2 worm cellular contexts compared by ENCODE assay signal in genomic region chrII:1239433-1240020, ce11.
A peak's percentile ranks its signal among the peaks of the same experiment; 100 is the strongest.
TF ChIP-seq lines count a peak whose summit lies in the region.

No protein-coding gene starts in this region.

TF ChIP-seq in whole organism, L2 larva, 48 proteins besides CTCF, POLR2A, EP300 and RAD21 (continued from another document):
- no peak for TF ChIP-seq ama-1 (optimal IDR thresholded peaks at IDR 0.05; lab: Kevin White, UChicago)
- no peak for TF ChIP-seq ceh-16 (tag; optimal IDR thresholded peaks at IDR 0.05; lab: Kevin White, UChicago)
- TF ChIP-seq Y55F3AM.14 (GFP tag; optimal IDR thresholded peaks at IDR 0.05; lab: Kevin White, UChicago), result no peak
- TF ChIP-seq ZK546.5 (tag; optimal IDR thresholded peaks at IDR 0.05; lab: Kevin White, UChicago), result no peak
- TF ChIP-seq sma-3 (GFP tag; optimal IDR thresholded peaks at IDR 0.05; lab: Kevin White, UChicago), result peak; percentile 18
- TF ChIP-seq unc-39 (tag; optimal IDR thresholded peaks at IDR 0.05; lab: Kevin White, UChicago), result no peak
- no peak for TF ChIP-seq gmeb-1 (tag; optimal IDR thresholded peaks at IDR 0.05; lab: Kevin White, UChicago)
- TF ChIP-seq nhr-129 (tag; optimal IDR thresholded peaks at IDR 0.05; lab: Kevin White, UChicago), result no peak
- TF ChIP-seq C34F6.9 (tag; optimal IDR thresholded peaks at IDR 0.05; lab: Kevin White, UChicago), result no peak
- no peak for TF ChIP-seq unc-55 (GFP tag; optimal IDR thresholded peaks at IDR 0.05; lab: Kevin White, UChicago)
- no peak for TF ChIP-seq mab-5 (tag; optimal IDR thresholded peaks at IDR 0.05; lab: Kevin White, UChicago)
- TF ChIP-seq snpc-4 (tag; optimal IDR thresholded peaks at IDR 0.05; lab: Kevin White, UChicago), result no peak

TF ChIP-seq in whole organism, L4 larva, 104 proteins besides CTCF, POLR2A, EP300 and RAD21 (continued from another document):
- TF ChIP-seq fos-1 (tag; optimal IDR thresholded peaks at IDR 0.05; lab: Kevin White, UChicago), result no peak
- TF ChIP-seq fkh-10 (GFP tag; optimal IDR thresholded peaks at IDR 0.05; lab: Kevin White, UChicago), result no peak
- no peak for TF ChIP-seq lin-1 (GFP tag; IDR thresholded peaks at IDR 0.05; lab: Robert Waterston, UW)
- TF ChIP-seq zip-11 (GFP tag; IDR thresholded peaks at IDR 0.05; lab: Robert Waterston, UW), result no peak
- no peak for TF ChIP-seq ces-1 (GFP tag; optimal IDR thresholded peaks at IDR 0.05; lab: Kevin White, UChicago)
- peak; percentile 92 for TF ChIP-seq aha-1 (tag; lab: Kevin White, UChicago)
- TF ChIP-seq ZK546.5 (tag; optimal IDR thresholded peaks at IDR 0.05; lab: Kevin White, UChicago), result no peak
- peak in 1 of 2 experiments; percentile 46 for TF ChIP-seq daf-16 (GFP tag; optimal IDR thresholded peaks at IDR 0.05; lab: Kevin White, UChicago)
- peak; percentile 75 for TF ChIP-seq daf-16 (tag; optimal IDR thresholded peaks at IDR 0.05; lab: Kevin White, UChicago)
- no peak for TF ChIP-seq jun-1 (tag; optimal IDR thresholded peaks at IDR 0.05; lab: Kevin White, UChicago)
- no peak for TF ChIP-seq spr-3 (GFP tag; optimal IDR thresholded peaks at IDR 0.05; lab: Kevin White, UChicago)
- no peak for TF ChIP-seq nhr-6 (tag; optimal IDR thresholded peaks at IDR 0.05; lab: Kevin White, UChicago)
- TF ChIP-seq sdz-12 (GFP tag; optimal IDR thresholded peaks at IDR 0.05; lab: Kevin White, UChicago), result no peak
- no peak for TF ChIP-seq gei-8 (GFP tag; optimal IDR thresholded peaks at IDR 0.05; lab: Kevin White, UChicago)
- TF ChIP-seq lin-13 (GFP tag; optimal IDR thresholded peaks at IDR 0.05; lab: Kevin White, UChicago), result no peak
- no peak for TF ChIP-seq F44E2.7 (GFP tag; IDR thresholded peaks at IDR 0.05; lab: Robert Waterston, UW)
- TF ChIP-seq ceh-20 (GFP tag; IDR thresholded peaks at IDR 0.05; lab: Robert Waterston, UW), result no peak
- no peak for TF ChIP-seq lin-38 (GFP tag; IDR thresholded peaks at IDR 0.05; lab: Robert Waterston, UW)
- TF ChIP-seq madf-5 (GFP tag; IDR thresholded peaks at IDR 0.05; lab: Robert Waterston, UW), result no peak
- TF ChIP-seq skn-1 (tag; optimal IDR thresholded peaks at IDR 0.05; lab: Kevin White, UChicago), result no peak
- no peak for TF ChIP-seq D1046.2 (GFP tag; IDR thresholded peaks at IDR 0.05; lab: Robert Waterston, UW)
- peak; percentile 5 for TF ChIP-seq F37D6.2 (tag; optimal IDR thresholded peaks at IDR 0.05; lab: Kevin White, UChicago)
- no peak for TF ChIP-seq egl-43 (GFP tag; IDR thresholded peaks at IDR 0.05; lab: Robert Waterston, UW)
- TF ChIP-seq mdt-29 (GFP tag; IDR thresholded peaks at IDR 0.05; lab: Robert Waterston, UW), result no peak
- no peak for TF ChIP-seq tra-1 (GFP tag; IDR thresholded peaks at IDR 0.05; lab: Robert Waterston, UW)
- no peak for TF ChIP-seq ama-1 (optimal IDR thresholded peaks at IDR 0.05; lab: Kevin White, UChicago)
- TF ChIP-seq Y75B8A.6 (GFP tag; IDR thresholded peaks at IDR 0.05; lab: Robert Waterston, UW), result no peak
- TF ChIP-seq T26A8.4 (GFP tag; IDR thresholded peaks at IDR 0.05; lab: Robert Waterston, UW), result peak; percentile 22; the same call in 1 of the 2 replicates
- TF ChIP-seq vab-7 (GFP tag; IDR thresholded peaks at IDR 0.05; lab: Robert Waterston, UW), result 0 out of 2 replicates have a peak, but pooled peaks have one; percentile 17
- TF ChIP-seq hlh-11 (tag; optimal IDR thresholded peaks at IDR 0.05; lab: Kevin White, UChicago), result peak; percentile 88
- no peak for TF ChIP-seq unc-130 (GFP tag; optimal IDR thresholded peaks at IDR 0.05; lab: Kevin White, UChicago)
- TF ChIP-seq daf-12 (tag; optimal IDR thresholded peaks at IDR 0.05; lab: Kevin White, UChicago), result no peak
- no peak for TF ChIP-seq spr-1 (tag; optimal IDR thresholded peaks at IDR 0.05; lab: Kevin White, UChicago)
- TF ChIP-seq lin-39 (tag; optimal IDR thresholded peaks at IDR 0.05; lab: Kevin White, UChicago), result no peak
- TF ChIP-seq ZK337.2 (GFP tag; IDR thresholded peaks at IDR 0.05; lab: Robert Waterston, UW), result no peak
- TF ChIP-seq hmg-1.1 (GFP tag; IDR thresholded peaks at IDR 0.05; lab: Robert Waterston, UW), result peak; percentile 38; the same call in 1 of the 2 replicates
- no peak for TF ChIP-seq nhr-42 (GFP tag; IDR thresholded peaks at IDR 0.05; lab: Robert Waterston, UW)
- no peak for TF ChIP-seq zag-1 (tag; optimal IDR thresholded peaks at IDR 0.05; lab: Kevin White, UChicago)
- TF ChIP-seq F26F4.8 (GFP tag; conservative IDR thresholded peaks at IDR 0.05; lab: Robert Waterston, UW), result no peak
- TF ChIP-seq dmd-9 (GFP tag; IDR thresholded peaks at IDR 0.05; lab: Robert Waterston, UW), result no peak
- no peak for TF ChIP-seq dmd-8 (GFP tag; IDR thresholded peaks at IDR 0.05; lab: Robert Waterston, UW)
- TF ChIP-seq zip-2 (tag; optimal IDR thresholded peaks at IDR 0.05; lab: Kevin White, UChicago), result no peak
- TF ChIP-seq nhr-11 (tag; optimal IDR thresholded peaks at IDR 0.05; lab: Kevin White, UChicago), result no peak
- no peak for TF ChIP-seq hif-1 (tag; optimal IDR thresholded peaks at IDR 0.05; lab: Kevin White, UChicago)
- peak; percentile 26 for TF ChIP-seq rbr-2 (tag; optimal IDR thresholded peaks at IDR 0.05; lab: Kevin White, UChicago)
- no peak for TF ChIP-seq egl-27 (tag; optimal IDR thresholded peaks at IDR 0.05; lab: Kevin White, UChicago)
- TF ChIP-seq Y105C5A.15 (GFP tag; IDR thresholded peaks at IDR 0.05; lab: Robert Waterston, UW), result no peak
- TF ChIP-seq duxl-1 (tag; optimal IDR thresholded peaks at IDR 0.05; lab: Kevin White, UChicago; ENCODE audit: poor library complexity), result peak; percentile 62
- TF ChIP-seq F10B5.3 (tag; optimal IDR thresholded peaks at IDR 0.05; lab: Kevin White, UChicago), result peak; percentile 1
- peak; percentile 77 for TF ChIP-seq set-16 (GFP tag; IDR thresholded peaks at IDR 0.05; lab: Robert Waterston, UW)
- TF ChIP-seq hlh-30 (tag; optimal IDR thresholded peaks at IDR 0.05; lab: Kevin White, UChicago; ENCODE audit: insufficient read depth), result peak; percentile 33
- TF ChIP-seq mes-2 (tag; optimal IDR thresholded peaks at IDR 0.05; lab: Kevin White, UChicago; ENCODE audit: poor library complexity, severe bottlenecking), result peak; percentile 36
- no peak for TF ChIP-seq aly-2 (tag; optimal IDR thresholded peaks at IDR 0.05; lab: Kevin White, UChicago)
- no peak for TF ChIP-seq ceh-82 (tag; optimal IDR thresholded peaks at IDR 0.05; lab: Kevin White, UChicago)
- TF ChIP-seq pha-4 (GFP tag; IDR thresholded peaks at IDR 0.05; lab: Robert Waterston, UW), result no peak; the same call in none of the 2 replicates
- no peak for TF ChIP-seq pha-4 (tag; optimal IDR thresholded peaks at IDR 0.05; lab: Kevin White, UChicago)
- no peak for TF ChIP-seq ceh-28 (tag; optimal IDR thresholded peaks at IDR 0.05; lab: Kevin White, UChicago)
- TF ChIP-seq saeg-2 (GFP tag; IDR thresholded peaks at IDR 0.05; lab: Robert Waterston, UW), result no peak; the same call in 1 of the 2 replicates
- peak; percentile 19; the same call in 1 of the 2 replicates for TF ChIP-seq snpc-1.2 (GFP tag; IDR thresholded peaks at IDR 0.05; lab: Robert Waterston, UW)
- TF ChIP-seq nhr-10 (tag; optimal IDR thresholded peaks at IDR 0.05; lab: Kevin White, UChicago), result no peak
- TF ChIP-seq lin-29 (GFP tag; IDR thresholded peaks at IDR 0.05; lab: Robert Waterston, UW), result no peak
- no peak for TF ChIP-seq mep-1 (tag; optimal IDR thresholded peaks at IDR 0.05; lab: Kevin White, UChicago)
- TF ChIP-seq attf-4 (tag; optimal IDR thresholded peaks at IDR 0.05; lab: Kevin White, UChicago), result no peak
- peak; percentile 49 for TF ChIP-seq nhr-48 (tag; optimal IDR thresholded peaks at IDR 0.05; lab: Kevin White, UChicago)
- TF ChIP-seq nhr-41 (GFP tag; IDR thresholded peaks at IDR 0.05; lab: Robert Waterston, UW), result 0 out of 2 replicates have a peak, but pooled peaks have one; percentile 18
- TF ChIP-seq lim-7 (GFP tag; IDR thresholded peaks at IDR 0.05; lab: Robert Waterston, UW), result no peak
- TF ChIP-seq daf-8 (GFP tag; IDR thresholded peaks at IDR 0.05; lab: Robert Waterston, UW), result no peak
- TF ChIP-seq ctbp-1 (GFP tag; IDR thresholded peaks at IDR 0.05; lab: Robert Waterston, UW), result no peak
- peak; percentile 19 to 33 for TF ChIP-seq lsy-2 (tag; optimal IDR thresholded peaks at IDR 0.05; lab: Kevin White, UChicago)
- peak in 1 of 2 experiments; percentile 1 for TF ChIP-seq unc-62 (GFP tag; optimal IDR thresholded peaks at IDR 0.05 in 1 of 2; lab: Kevin White, UChicago)
- no peak for TF ChIP-seq unc-62 (tag; optimal IDR thresholded peaks at IDR 0.05; lab: Kevin White, UChicago)
- TF ChIP-seq mxl-3 (GFP tag; optimal IDR thresholded peaks at IDR 0.05; lab: Kevin White, UChicago), result peak; percentile 51
- TF ChIP-seq pqm-1 (tag; optimal IDR thresholded peaks at IDR 0.05; lab: Kevin White, UChicago), result no peak
- TF ChIP-seq arid-1 (GFP tag; conservative IDR thresholded peaks at IDR 0.05; lab: Robert Waterston, UW), result no peak
- no peak for TF ChIP-seq ceh-32 (tag; optimal IDR thresholded peaks at IDR 0.05; lab: Kevin White, UChicago; ENCODE audit: poor library complexity)
- peak; percentile 52 for TF ChIP-seq nhr-28 (tag; optimal IDR thresholded peaks at IDR 0.05; lab: Kevin White, UChicago)
- TF ChIP-seq tag-97 (GFP tag; IDR thresholded peaks at IDR 0.05; lab: Robert Waterston, UW), result no peak
- no peak for TF ChIP-seq nhr-76 (tag; optimal IDR thresholded peaks at IDR 0.05; lab: Kevin White, UChicago)
- TF ChIP-seq F49E8.2 (tag; optimal IDR thresholded peaks at IDR 0.05; lab: Kevin White, UChicago; ENCODE audit: borderline replicate concordance), result no peak
- TF ChIP-seq madf-9 (GFP tag; conservative IDR thresholded peaks at IDR 0.05; lab: Robert Waterston, UW), result peak; percentile 28; the same call in 1 of the 2 replicates
- no peak for TF ChIP-seq ceh-62 (tag; optimal IDR thresholded peaks at IDR 0.05; lab: Kevin White, UChicago)
- TF ChIP-seq nhr-102 (tag; optimal IDR thresholded peaks at IDR 0.05; lab: Kevin White, UChicago), result peak; percentile 34
- TF ChIP-seq snpc-4 (tag; optimal IDR thresholded peaks at IDR 0.05; lab: Kevin White, UChicago), result no peak
TF ChIP-seq in whole organism, L4 larva: peak in this region for 25.
